Worm (Caenorhabditis elegans): ENCODE measurements around the gene polq-1.

The polq-1 gene

DNA sequence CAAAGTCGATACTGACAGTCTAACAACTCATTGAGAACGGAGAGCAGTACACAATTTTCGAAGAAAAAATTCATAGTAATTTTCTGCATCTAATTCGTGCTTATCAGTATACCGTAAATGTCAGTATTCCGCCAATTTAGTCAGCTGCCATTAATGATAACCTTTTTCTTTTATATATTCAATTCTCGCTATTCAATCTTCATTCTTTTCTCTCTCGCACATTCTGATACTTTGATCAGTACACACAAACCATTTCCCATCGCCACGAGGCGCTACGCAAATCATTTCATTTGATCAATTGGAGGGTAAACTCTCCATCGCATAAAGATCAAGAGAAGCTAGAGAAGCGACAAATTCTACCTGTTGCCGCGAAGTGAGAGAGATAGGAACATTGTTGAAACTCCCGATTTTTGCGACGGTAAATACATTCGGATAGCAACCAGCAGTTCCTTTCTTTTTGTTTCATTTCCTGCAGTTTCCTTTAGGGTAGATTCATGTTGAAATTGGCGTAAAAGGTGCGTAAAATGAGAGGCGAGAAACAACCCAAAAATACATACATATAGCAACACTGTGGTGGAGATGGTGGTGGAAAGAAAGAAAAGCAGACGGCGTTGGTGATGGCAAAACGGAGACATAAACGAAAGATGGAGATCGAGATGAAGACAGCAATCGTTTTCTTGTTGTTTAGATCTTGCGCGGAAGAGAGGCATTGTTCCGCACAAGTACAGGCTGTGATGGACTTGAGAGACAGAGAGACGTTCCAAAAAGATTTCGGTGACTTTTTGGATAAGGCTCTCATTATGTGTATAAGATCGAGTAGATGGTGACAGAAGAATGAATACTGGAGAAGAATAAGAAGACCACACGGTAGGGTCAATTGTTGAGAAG is 35.4 kb upstream of the polq-1 start:
- TF ChIP-seq unc-86 (tag; optimal IDR thresholded peaks at IDR 0.05) = no peak
- peak; percentile 71 for TF ChIP-seq nhr-20 (tag; optimal IDR thresholded peaks at IDR 0.05)
- peak in 1 of 3 experiments; percentile 18 for TF ChIP-seq ceh-82 (tag; optimal IDR thresholded peaks at IDR 0.05)
- peak; percentile 72 for TF ChIP-seq lin-14 (GFP tag; optimal IDR thresholded peaks at IDR 0.05)
- TF ChIP-seq sptf-1 (tag; optimal IDR thresholded peaks at IDR 0.05) = no peak
- TF ChIP-seq mdl-1 (tag; optimal IDR thresholded peaks at IDR 0.05) = peak in 1 of 2 experiments; percentile 84
- TF ChIP-seq hlh-4 (tag; optimal IDR thresholded peaks at IDR 0.05) = no peak
- TF ChIP-seq lin-13 (GFP tag; optimal IDR thresholded peaks at IDR 0.05) = no peak
- TF ChIP-seq efl-1 (optimal IDR thresholded peaks at IDR 0.05) = peak in 1 of 2 experiments; percentile 1
- TF ChIP-seq efl-1 (GFP tag; optimal IDR thresholded peaks at IDR 0.05 in 1 of 2) = no peak
- no peak for TF ChIP-seq ztf-4 (tag; optimal IDR thresholded peaks at IDR 0.05)
- no peak for TF ChIP-seq egl-27 (tag; optimal IDR thresholded peaks at IDR 0.05)
- TF ChIP-seq mep-1 (tag; optimal IDR thresholded peaks at IDR 0.05) = peak; percentile 25
- TF ChIP-seq tlp-1 (tag; optimal IDR thresholded peaks at IDR 0.05) = no peak
- no peak for TF ChIP-seq pqm-1 (tag; optimal IDR thresholded peaks at IDR 0.05)
- TF ChIP-seq C34B4.2 (tag; optimal IDR thresholded peaks at IDR 0.05) = no peak
- no peak for TF ChIP-seq hlh-17 (GFP tag; optimal IDR thresholded peaks at IDR 0.05; ENCODE audit: borderline replicate concordance)
- no peak for TF ChIP-seq pag-3 (tag; optimal IDR thresholded peaks at IDR 0.05; ENCODE audit: borderline replicate concordance, insufficient read depth)
- peak; percentile 76 for TF ChIP-seq nhr-71 (tag; optimal IDR thresholded peaks at IDR 0.05)
- TF ChIP-seq snu-23 (GFP tag; optimal IDR thresholded peaks at IDR 0.05) = peak; percentile 66
- no peak for TF ChIP-seq ztf-11 (tag; optimal IDR thresholded peaks at IDR 0.05)
- TF ChIP-seq zag-1 (tag; optimal IDR thresholded peaks at IDR 0.05) = no peak
- no peak for TF ChIP-seq vab-15 (tag; optimal IDR thresholded peaks at IDR 0.05)
- no peak for TF ChIP-seq ceh-90 (tag; optimal IDR thresholded peaks at IDR 0.05)
- TF ChIP-seq ceh-63 (GFP tag; optimal IDR thresholded peaks at IDR 0.05) = no peak
- TF ChIP-seq nhr-11 (tag; optimal IDR thresholded peaks at IDR 0.05) = no peak
- no peak for TF ChIP-seq fos-1 (tag; optimal IDR thresholded peaks at IDR 0.05)
- no peak for TF ChIP-seq F16B12.6 (tag; optimal IDR thresholded peaks at IDR 0.05)
- no peak for TF ChIP-seq nhr-28 (tag; optimal IDR thresholded peaks at IDR 0.05)
- TF ChIP-seq egl-13 (tag; optimal IDR thresholded peaks at IDR 0.05) = no peak
- no peak for TF ChIP-seq hpl-2 (GFP tag; optimal IDR thresholded peaks at IDR 0.05)
- no peak for TF ChIP-seq ceh-8 (GFP tag; optimal IDR thresholded peaks at IDR 0.05)
- TF ChIP-seq ces-1 (GFP tag; optimal IDR thresholded peaks at IDR 0.05) = no peak
- TF ChIP-seq nhr-84 (tag; optimal IDR thresholded peaks at IDR 0.05) = no peak
- TF ChIP-seq C04F5.9 (tag; optimal IDR thresholded peaks at IDR 0.05) = no peak
- TF ChIP-seq swsn-7 (tag; optimal IDR thresholded peaks at IDR 0.05) = no peak
- no peak for TF ChIP-seq fkh-10 (GFP tag; optimal IDR thresholded peaks at IDR 0.05)
- no peak for TF ChIP-seq sup-37 (GFP tag; optimal IDR thresholded peaks at IDR 0.05)
- no peak for TF ChIP-seq jun-1 (tag; optimal IDR thresholded peaks at IDR 0.05)
- TF ChIP-seq lir-3 (tag; optimal IDR thresholded peaks at IDR 0.05; ENCODE audit: poor library complexity) = no peak
- peak; percentile 46 for TF ChIP-seq nhr-19 (GFP tag; conservative IDR thresholded peaks at IDR 0.05)
- TF ChIP-seq blmp-1 (tag; optimal IDR thresholded peaks at IDR 0.05) = peak; percentile 83
- TF ChIP-seq mab-9 (GFP tag; IDR thresholded peaks at IDR 0.05) = no peak
- TF ChIP-seq pax-3 (tag; optimal IDR thresholded peaks at IDR 0.05) = peak; percentile 54
- TF ChIP-seq tbx-2 (tag; optimal IDR thresholded peaks at IDR 0.05) = peak; percentile 66
- no peak for TF ChIP-seq irx-1 (tag; optimal IDR thresholded peaks at IDR 0.05)
- TF ChIP-seq mef-2 (tag; optimal IDR thresholded peaks at IDR 0.05) = no peak
- no peak for TF ChIP-seq alr-1 (tag; optimal IDR thresholded peaks at IDR 0.05; ENCODE audit: borderline replicate concordance)
- no peak for TF ChIP-seq dpl-1 (GFP tag; optimal IDR thresholded peaks at IDR 0.05)
- TF ChIP-seq ets-5 (GFP tag; IDR thresholded peaks at IDR 0.05) = no peak
- no peak for TF ChIP-seq aha-1 (tag; optimal IDR thresholded peaks at IDR 0.05)
